Fruit fly (Drosophila melanogaster): ENCODE results near the gene Etfb.
A peak's percentile ranks its signal among the peaks of the same experiment; 100 is the strongest.

The Etfb gene

dm6 chr3R:29802753-29803313 is at the start of gene Etfb, which contains the start of gene CG7789:
TSS of gene Etfb (minus strand) at chr3R:29802945.
TSS of gene CG7789 (plus strand) at chr3R:29803196.
- TF ChIP-seq noc (tag; optimal IDR thresholded peaks at IDR 0.05): peak; percentile 58

dm6 chr3R:29847126-29847525 is 44.4 kb upstream of the Etfb start:
- TF ChIP-seq noc (tag; optimal IDR thresholded peaks at IDR 0.05): no peak

DNA sequence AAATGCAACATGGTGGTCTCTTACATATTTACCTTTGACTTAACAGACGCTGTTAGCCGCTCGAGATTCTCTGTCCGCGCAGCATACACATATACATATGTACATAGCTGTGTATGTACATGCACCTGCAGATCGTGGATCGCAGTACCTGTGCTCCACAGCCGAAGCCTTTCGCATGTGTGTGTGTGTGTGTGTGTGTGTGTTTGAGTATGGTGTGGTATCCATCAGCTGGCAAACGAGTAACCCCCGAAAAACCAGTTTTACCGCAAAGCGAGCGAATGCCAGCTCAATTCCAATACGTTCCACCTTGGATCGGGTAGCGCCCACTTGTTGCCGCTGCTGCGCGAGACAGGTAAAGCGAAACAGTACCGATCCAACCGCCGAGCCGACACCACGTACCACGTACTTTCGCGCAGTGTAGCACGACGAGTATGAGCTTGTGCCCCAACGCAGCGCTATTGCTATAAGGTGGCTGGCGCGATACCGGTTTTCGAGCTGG is 38.6 kb upstream of the Etfb start, which contains the start of gene Cad99C:
Gene Cad99C (plus strand): TSS at position 365 of the 499 bp plus-strand sequence.
- no peak for TF ChIP-seq noc (tag; optimal IDR thresholded peaks at IDR 0.05)

DNA sequence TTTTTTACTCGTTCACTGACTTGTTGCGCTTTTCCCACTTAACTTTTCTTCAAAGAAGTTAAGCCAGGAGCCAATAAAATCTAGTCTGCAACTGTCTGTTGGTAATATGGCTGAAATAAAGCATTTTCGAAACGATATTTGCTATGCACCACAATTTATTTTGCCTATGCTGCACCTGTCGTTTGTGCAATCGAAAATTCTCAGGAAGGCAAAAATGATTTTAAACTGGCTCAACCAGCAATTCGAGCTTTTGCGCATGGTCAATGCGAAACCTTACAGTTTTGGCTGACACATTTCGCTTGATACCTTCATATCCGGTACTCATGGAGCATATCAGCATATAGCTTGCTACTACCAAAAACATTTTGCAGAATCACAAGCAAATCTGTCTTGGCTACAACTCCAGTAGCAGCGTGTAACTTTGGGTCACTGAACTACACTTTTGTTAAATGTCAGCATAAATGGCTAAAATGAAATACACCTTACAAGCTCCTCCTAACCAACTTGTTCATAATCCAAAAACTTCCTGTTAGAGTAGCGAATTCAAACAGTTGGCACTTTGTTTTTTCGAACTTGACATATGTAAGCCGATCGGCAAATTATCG is 37.1 kb upstream of the Etfb start:
- TF ChIP-seq noc (tag; optimal IDR thresholded peaks at IDR 0.05): no peak

DNA sequence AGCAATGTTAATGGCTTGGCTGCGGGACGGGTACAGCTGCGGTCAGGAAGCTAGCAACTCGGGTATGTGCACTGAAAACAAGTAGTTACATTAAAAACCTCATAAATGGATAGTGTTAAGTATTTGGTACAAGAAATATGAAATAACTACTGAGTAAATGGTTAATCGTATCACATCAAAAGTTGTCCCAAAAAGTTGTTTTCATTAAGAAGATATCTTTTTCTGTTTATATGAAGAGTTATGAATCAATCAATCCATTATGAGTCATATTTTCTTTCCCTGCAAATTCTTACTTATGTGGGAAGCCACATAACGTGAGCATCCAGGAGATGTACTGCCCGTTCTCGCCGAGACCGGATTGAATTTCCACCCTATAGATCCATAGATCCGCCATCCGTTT is 36.0 kb upstream of the Etfb start:
- no peak for TF ChIP-seq noc (tag; optimal IDR thresholded peaks at IDR 0.05)

DNA sequence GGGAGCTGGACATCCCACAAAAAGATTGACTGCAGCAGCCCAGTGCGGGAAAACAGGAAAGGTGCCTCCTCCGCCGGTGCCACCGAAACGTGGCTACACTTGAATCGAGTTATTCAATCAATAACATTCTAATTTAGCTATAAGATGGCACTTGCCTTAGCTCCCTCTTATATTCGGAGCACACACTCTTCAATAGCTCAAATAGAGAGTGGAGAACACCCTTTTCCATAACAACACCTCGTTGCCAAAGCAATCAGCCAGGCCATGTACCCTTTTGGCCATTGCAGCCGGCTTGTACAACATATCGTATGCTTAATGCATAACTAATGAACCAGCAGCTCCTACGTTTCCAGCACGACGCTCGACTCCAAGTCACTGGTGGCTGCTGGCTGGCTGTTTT is 35.0 kb upstream of the Etfb start:
- no peak for TF ChIP-seq noc (tag; optimal IDR thresholded peaks at IDR 0.05)

DNA sequence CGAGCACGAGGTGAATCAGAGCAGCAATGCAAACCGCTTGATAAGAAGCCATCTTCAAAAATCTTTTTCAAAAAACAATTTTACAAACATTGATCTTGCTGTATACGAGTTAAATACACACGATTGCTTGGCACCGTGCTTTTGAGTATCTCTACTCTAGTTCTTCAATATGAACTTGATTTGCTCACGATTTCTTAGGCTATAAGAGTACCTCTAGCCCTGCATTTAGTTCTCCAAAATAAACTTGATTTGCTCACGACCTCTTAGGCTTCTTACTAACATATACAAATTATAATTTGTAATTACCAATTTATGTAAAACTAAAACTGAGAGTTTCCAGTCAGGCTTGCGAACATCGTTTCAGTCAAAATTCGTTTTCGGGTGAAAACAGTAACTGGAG is 33.4 kb upstream of the Etfb start, which contains the start of gene CG42592:
Gene CG42592 (minus strand): TSS at position 101 of the 400 bp plus-strand sequence.
- TF ChIP-seq noc (tag; optimal IDR thresholded peaks at IDR 0.05): no peak

DNA sequence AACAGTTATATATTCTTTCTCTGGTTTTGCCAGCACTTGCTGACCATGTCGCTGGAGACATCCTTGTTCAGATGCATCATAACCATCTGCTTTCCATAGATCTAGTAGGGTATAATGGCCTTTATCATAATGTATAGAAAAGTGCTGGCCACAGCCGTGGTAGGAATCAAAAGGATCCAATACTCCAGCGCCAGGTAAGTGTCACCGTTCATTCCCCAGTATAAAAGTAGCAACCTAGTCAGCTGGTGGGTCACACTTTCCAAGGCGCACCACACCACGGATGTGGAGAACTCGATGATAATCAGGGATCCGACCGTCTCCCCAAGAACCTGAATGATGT is 32.9 kb upstream of the Etfb start, which contains the start of gene Prtl99C:
Gene Prtl99C (plus strand): TSS at position 241 of the 340 bp plus-strand sequence.
- TF ChIP-seq noc (tag; optimal IDR thresholded peaks at IDR 0.05): no peak

DNA sequence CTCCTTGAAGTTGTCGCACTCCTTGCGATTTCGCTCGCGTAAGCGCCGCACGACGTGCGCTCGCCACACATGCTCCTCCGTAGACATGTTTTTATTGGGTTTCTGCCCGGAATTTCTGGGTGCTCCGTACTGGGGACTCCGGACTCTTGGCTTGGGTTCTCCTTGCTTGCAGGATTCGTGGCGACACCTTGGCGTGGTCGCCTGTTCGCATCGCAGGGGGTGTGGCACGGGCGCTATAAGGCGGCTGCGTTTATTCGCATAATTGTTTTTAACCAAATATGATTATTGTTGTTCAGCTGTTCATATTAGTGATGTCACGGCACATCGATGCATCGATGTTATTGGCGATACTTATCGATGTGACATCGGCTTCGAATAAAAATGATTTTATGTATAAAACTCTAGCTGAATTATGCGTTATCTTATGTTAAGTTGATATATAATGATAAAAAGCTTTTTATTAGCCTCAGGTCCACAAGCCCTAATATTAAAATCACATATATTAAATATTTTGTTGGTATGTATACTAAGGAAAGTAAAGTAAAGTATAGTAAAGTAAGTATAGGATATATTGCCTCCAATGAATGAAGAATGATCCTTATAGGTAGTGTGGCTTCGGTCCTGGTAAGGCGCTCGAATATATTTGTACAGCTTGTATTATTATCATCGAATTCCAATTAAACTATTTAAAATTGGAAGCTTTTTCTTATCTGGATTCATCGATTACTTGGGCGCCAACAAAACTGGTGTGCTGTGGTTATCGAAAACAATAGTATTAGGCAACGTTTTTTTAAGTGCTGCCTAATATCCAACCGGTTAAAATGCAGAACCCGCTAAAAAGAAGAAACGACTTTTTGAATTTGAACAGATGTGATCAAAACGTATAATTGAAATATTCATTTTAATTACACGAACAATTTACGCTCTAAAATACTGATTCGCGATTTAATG is 32.3 kb upstream of the Etfb start, which contains the start of gene Atg16:
Gene Atg16 (minus strand): TSS at position 343 of the 951 bp plus-strand sequence.
- no peak for TF ChIP-seq noc (tag; optimal IDR thresholded peaks at IDR 0.05)

DNA sequence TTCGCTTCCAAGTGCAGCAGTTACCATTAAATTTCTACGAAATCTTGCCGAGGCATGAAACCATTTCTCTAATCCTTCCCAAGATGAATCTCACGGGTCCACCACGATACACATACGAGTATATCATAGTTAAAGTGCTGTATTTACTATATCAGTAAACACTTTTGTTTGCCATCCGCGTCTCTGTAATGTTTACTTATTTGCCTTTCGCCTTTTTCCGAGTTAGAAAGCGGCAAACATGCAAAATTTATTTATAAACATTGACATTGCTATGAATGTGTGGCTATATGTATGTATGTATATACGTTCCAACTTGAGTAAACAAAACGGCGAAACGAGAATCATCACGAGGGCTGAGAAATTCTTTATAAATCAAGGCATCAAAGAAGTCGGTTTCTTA is 28.2 kb upstream of the Etfb start:
- peak; percentile 61 for TF ChIP-seq noc (tag; optimal IDR thresholded peaks at IDR 0.05)

DNA sequence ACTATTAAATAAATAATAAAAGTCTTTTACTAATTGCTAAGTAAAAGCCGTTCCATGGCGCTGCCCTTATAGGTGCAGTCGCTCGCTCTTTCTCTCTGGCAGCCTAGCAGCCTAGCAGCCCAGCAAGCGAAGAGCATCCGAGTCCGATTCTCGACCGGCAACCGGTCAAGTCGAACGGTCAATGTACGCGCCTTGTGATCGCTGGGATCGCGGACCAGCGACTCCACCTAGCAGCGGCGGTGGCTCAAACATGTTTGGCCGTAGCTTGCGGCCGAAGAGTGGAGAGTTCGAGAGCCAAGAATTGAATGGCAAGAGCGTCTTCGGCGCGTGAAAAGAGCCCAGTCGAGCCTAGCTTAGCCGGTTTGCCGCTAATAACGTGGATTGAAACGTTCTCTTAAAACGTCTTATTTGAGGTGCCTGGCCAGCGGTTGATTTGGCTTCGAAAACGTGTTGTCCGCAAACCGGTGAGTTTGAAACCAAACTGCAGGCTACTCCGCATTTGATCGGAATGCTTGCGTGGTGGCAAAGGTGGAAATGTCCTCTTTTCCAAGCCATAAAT is 26.6 kb upstream of the Etfb start:
- no peak for TF ChIP-seq noc (tag; optimal IDR thresholded peaks at IDR 0.05)

DNA sequence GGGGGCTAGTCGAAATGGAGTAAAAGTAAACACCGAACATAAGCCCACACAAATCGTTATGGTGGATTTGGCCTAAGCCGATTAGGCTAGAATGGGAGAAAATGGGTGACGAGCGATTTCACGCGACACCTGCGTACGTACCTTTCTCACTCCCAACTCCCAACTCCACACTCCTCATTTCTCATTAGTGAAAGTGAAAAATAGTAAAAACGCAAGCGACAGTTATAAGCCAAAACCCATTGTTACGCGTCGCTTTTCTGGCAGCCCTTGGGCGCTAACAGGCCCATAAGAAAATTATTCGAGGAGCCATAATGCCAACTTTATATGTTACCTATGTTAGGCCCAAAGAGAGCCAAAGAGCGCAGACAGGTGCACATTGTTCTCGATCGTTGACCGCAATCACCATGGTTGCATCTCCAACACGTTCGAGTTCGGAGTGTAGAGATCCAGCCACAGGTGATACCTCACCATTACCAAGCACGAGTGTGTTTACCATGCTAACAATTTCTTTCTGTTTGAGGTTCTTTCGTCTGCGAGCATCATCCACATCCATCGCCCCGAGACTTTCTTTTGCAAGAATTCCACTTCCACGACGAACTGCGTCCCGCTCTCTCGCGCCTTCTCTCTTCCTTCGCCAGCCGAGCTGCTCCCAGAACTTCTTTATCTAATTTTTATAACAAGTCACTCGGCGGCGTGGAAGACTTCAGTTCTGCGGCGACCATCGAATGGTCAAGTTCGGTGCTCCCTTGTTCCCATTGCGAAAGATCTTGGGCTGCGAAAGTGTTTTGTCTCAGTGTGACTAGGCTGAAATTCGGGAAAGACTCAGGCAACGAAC is 15.9 kb upstream of the Etfb start, which contains the start of gene neo:
Gene neo (plus strand): TSS at position 698 of the 835 bp plus-strand sequence.
- no peak for TF ChIP-seq noc (tag; optimal IDR thresholded peaks at IDR 0.05)

dm6 chr3R:29817664-29818063 is 14.9 kb upstream of the Etfb start, which contains the start of gene CG7829:
TSS of gene CG7829 (minus strand) at chr3R:29817764.
- no peak for TF ChIP-seq noc (tag; optimal IDR thresholded peaks at IDR 0.05)

- TF ChIP-seq noc (tag; optimal IDR thresholded peaks at IDR 0.05): no peak
Observed at dm6 chr3R:29816266-29816665, 13.5 kb upstream of the Etfb start, which contains the start of gene Vps16B. TSS of gene Vps16B (minus strand) at chr3R:29816451.

Measured in whole organism, larva.